Worm (Caenorhabditis elegans) whole organism, young adult: ENCODE data around the gene F09E10.5.

Experiments used
- B0019.2 ChIP-seq: fragments of 200-800 bp; sonication (Bioruptor generic); conservative IDR thresholded peaks from 2 replicates; pipeline ENCODE4 v1.3.6; 2022; ENCODE audit warnings: missing genetic modification reagents, missing genetic modification characterization, missing compliant biosample characterization
- B0261.1 ChIP-seq: sonication (generic microtip); optimal IDR thresholded peaks from 2 replicates; lab custom pipeline; 2016; ENCODE audit warnings: mild to moderate bottlenecking, missing genetic modification characterization, moderate library complexity, missing compliant biosample characterization
- C17E4.6 ChIP-seq: fragments of 200-800 bp; sonication (Bioruptor generic); IDR thresholded peaks from 2 replicates; pipeline ENCODE4 v1.3.6; 2022; ENCODE audit warnings: missing genetic modification reagents, missing genetic modification characterization, missing compliant biosample characterization
- D2030.7 ChIP-seq: fragments of 200-800 bp; sonication (Bioruptor generic); IDR thresholded peaks from 2 replicates; pipeline ENCODE4 v1.3.6; 2022; ENCODE audit warnings: missing genetic modification reagents, missing genetic modification characterization, missing compliant biosample characterization
- F33H1.4 ChIP-seq: fragments of 200-800 bp; sonication (Bioruptor generic); IDR thresholded peaks from 2 replicates; pipeline ENCODE4 v1.3.6; 2022; ENCODE audit warnings: missing genetic modification reagents, missing genetic modification characterization, missing compliant biosample characterization
- F52B5.7 ChIP-seq: sonication (generic microtip); optimal IDR thresholded peaks from 2 replicates; lab custom pipeline; 2016; ENCODE audit warnings: mild to moderate bottlenecking, missing genetic modification characterization, missing compliant biosample characterization
- F57A8.1 ChIP-seq: fragments of 200-800 bp; sonication (Bioruptor generic); optimal IDR thresholded peaks from 2 replicates; lab custom pipeline; 2018; ENCODE audit warnings: mild to moderate bottlenecking, missing genetic modification characterization, moderate library complexity, missing compliant biosample characterization
- K11D2.4 ChIP-seq: fragments of 200-800 bp; sonication (Bioruptor generic); IDR thresholded peaks from 2 replicates; pipeline ENCODE4 v1.3.6; 2022; ENCODE audit warnings: missing genetic modification reagents, missing genetic modification characterization, missing compliant biosample characterization
- K12H6.12 ChIP-seq: fragments of 200-800 bp; sonication (Bioruptor generic); optimal IDR thresholded peaks from 2 replicates; lab custom pipeline; 2018; ENCODE audit warnings: mild to moderate bottlenecking, missing genetic modification characterization, missing compliant biosample characterization
- Y79H2A.3 ChIP-seq: fragments of 200-800 bp; sonication (Bioruptor generic); conservative IDR thresholded peaks from 2 replicates; pipeline ENCODE4 v1.3.6; 2022; ENCODE audit warnings: missing genetic modification reagents, missing genetic modification characterization, missing compliant biosample characterization
- attf-5 ChIP-seq: fragments of 200-800 bp; sonication (Bioruptor generic); optimal IDR thresholded peaks from 2 replicates; lab custom pipeline; 2018; ENCODE audit warnings: mild to moderate bottlenecking, missing genetic modification characterization, missing compliant biosample characterization
- ccch-3 ChIP-seq: fragments of 200-800 bp; sonication (Bioruptor generic); optimal IDR thresholded peaks from 2 replicates; lab custom pipeline; 2018; ENCODE audit warnings: mild to moderate bottlenecking, missing genetic modification characterization, missing compliant biosample characterization
- ceh-100 ChIP-seq: fragments of 200-800 bp; sonication (Bioruptor generic); IDR thresholded peaks from 2 replicates; pipeline ENCODE4 v1.3.6; 2022; ENCODE audit warnings: missing genetic modification reagents, missing genetic modification characterization, missing compliant biosample characterization
- ceh-40 ChIP-seq: fragments of 200-800 bp; sonication (Bioruptor generic); IDR thresholded peaks from 2 replicates; pipeline ENCODE4 v1.3.6; 2022; ENCODE audit warnings: missing genetic modification characterization, missing compliant biosample characterization
- die-1 ChIP-seq: sonication (generic microtip); optimal IDR thresholded peaks from 2 replicates; lab custom pipeline; 2016; ENCODE audit warnings: missing genotype, mild to moderate bottlenecking, missing genetic modification characterization, missing compliant biosample characterization
- dpff-1 ChIP-seq: sonication (generic microtip); optimal IDR thresholded peaks from 2 replicates; lab custom pipeline; 2017; ENCODE audit warnings: mild to moderate bottlenecking, missing genetic modification characterization, missing compliant biosample characterization
- dpl-1 ChIP-seq: fragments of 150-350 bp; optimal IDR thresholded peaks from 2 replicates; lab custom pipeline; 2014; ENCODE audit warnings: missing biosample characterization, missing genetic modification reagents, missing genetic modification characterization
- efl-1 ChIP-seq: fragments of 150-350 bp; optimal IDR thresholded peaks from 2 replicates; lab custom pipeline; 2014; ENCODE audit warnings: missing biosample characterization, missing genetic modification reagents, missing genetic modification characterization
- egl-44 ChIP-seq: fragments of 200-800 bp; sonication (Bioruptor generic); IDR thresholded peaks from 2 replicates; pipeline ENCODE4 v1.3.6; 2022; ENCODE audit warnings: missing genetic modification reagents, missing genetic modification characterization, missing compliant biosample characterization
- fkh-3 ChIP-seq: sonication (generic microtip); optimal IDR thresholded peaks from 2 replicates; lab custom pipeline; 2016; ENCODE audit warnings: mild to moderate bottlenecking, missing genetic modification characterization, missing compliant biosample characterization
- him-1 ChIP-seq: sonication (generic microtip); optimal IDR thresholded peaks from 2 replicates; lab custom pipeline; 2016; ENCODE audit warnings: missing genotype, missing genetic modification reagents, missing genetic modification characterization, missing compliant biosample characterization
- hrde-1 ChIP-seq: sonication (generic microtip); optimal IDR thresholded peaks from 2 replicates; lab custom pipeline; 2016; ENCODE audit warnings: missing genetic modification characterization, mild to moderate bottlenecking, missing compliant biosample characterization, moderate library complexity, missing genotype, missing genetic modification reagents, borderline replicate concordance
- hsf-1 ChIP-seq: fragments of 200-800 bp; sonication (Bioruptor generic); IDR thresholded peaks from 2 replicates; pipeline ENCODE4 v1.3.6; 2022; ENCODE audit warnings: missing genetic modification reagents, missing genetic modification characterization, missing compliant biosample characterization
- lin-35 ChIP-seq, 3 experiments: fragments of 150-350 bp in 2 of 3; sonication (generic microtip) in 1 of 3; optimal IDR thresholded peaks; 2 replicates each; lab custom pipeline; 2014 to 2018; ENCODE audit warnings: missing biosample characterization in 3 of 3, missing genetic modification characterization in 3 of 3, missing genetic modification reagents in 3 of 3
- lin-40 ChIP-seq: sonication (generic microtip); optimal IDR thresholded peaks from 2 replicates; lab custom pipeline; 2016; ENCODE audit warnings: missing genetic modification characterization, mild to moderate bottlenecking, missing compliant biosample characterization, missing genotype, missing genetic modification reagents
- madf-10 ChIP-seq: sonication (generic microtip); optimal IDR thresholded peaks from 2 replicates; lab custom pipeline; 2016; ENCODE audit warnings: mild to moderate bottlenecking, missing genetic modification characterization, missing compliant biosample characterization
- mel-28 ChIP-seq: sonication (generic microtip); optimal IDR thresholded peaks from 2 replicates; lab custom pipeline; 2016; ENCODE audit warnings: borderline replicate concordance, mild to moderate bottlenecking, missing genetic modification characterization, missing compliant biosample characterization
- nfya-1 ChIP-seq: sonication (generic microtip); optimal IDR thresholded peaks from 2 replicates; lab custom pipeline; 2017; ENCODE audit warnings: antibody characterized with exemption, missing compliant biosample characterization, missing genetic modification characterization, borderline replicate concordance; ENCODE audit not compliant: insufficient read depth
- nhr-179 ChIP-seq: sonication (generic microtip); optimal IDR thresholded peaks from 2 replicates; lab custom pipeline; 2016; ENCODE audit warnings: mild to moderate bottlenecking, missing genetic modification characterization, missing compliant biosample characterization
- nhr-27 ChIP-seq: fragments of 200-800 bp; sonication (Bioruptor generic); optimal IDR thresholded peaks from 2 replicates; lab custom pipeline; 2018; ENCODE audit warnings: mild to moderate bottlenecking, missing genetic modification characterization, moderate library complexity, missing compliant biosample characterization
- nhr-80 ChIP-seq: sonication (generic microtip); optimal IDR thresholded peaks from 2 replicates; lab custom pipeline; 2016; ENCODE audit warnings: missing genetic modification characterization, missing compliant biosample characterization
- pha-4 ChIP-seq: fragments of 150-350 bp; sonication (generic microtip); optimal IDR thresholded peaks from 2 replicates; lab custom pipeline; 2014; ENCODE audit warnings: missing biosample characterization, missing genetic modification reagents, missing genetic modification characterization
- rec-8 ChIP-seq, 2 experiments: sonication (generic microtip); optimal IDR thresholded peaks; 2 replicates each; lab custom pipeline; 2016; ENCODE audit warnings: mild to moderate bottlenecking in 2 of 2, missing genetic modification characterization in 2 of 2, missing genetic modification reagents in 2 of 2, missing genotype in 2 of 2, missing biosample characterization in 1 of 2, missing compliant biosample characterization in 1 of 2, moderate library complexity in 1 of 2
- sdz-38 ChIP-seq: sonication (generic microtip); optimal IDR thresholded peaks from 2 replicates; lab custom pipeline; 2016; ENCODE audit warnings: missing genotype, missing genetic modification characterization, missing compliant biosample characterization
- sea-2 ChIP-seq: fragments of 200-800 bp; sonication (Bioruptor generic); IDR thresholded peaks from 2 replicates; pipeline ENCODE4 v1.3.6; 2022; ENCODE audit warnings: missing genetic modification characterization, missing compliant biosample characterization
- snpc-1.1 ChIP-seq: sonication (generic microtip); optimal IDR thresholded peaks from 2 replicates; lab custom pipeline; 2017; ENCODE audit warnings: missing genetic modification characterization, mild to moderate bottlenecking, missing compliant biosample characterization, antibody characterized with exemption, moderate library complexity, missing genotype, missing genetic modification reagents; ENCODE audit not compliant: insufficient read depth
- snpc-1.3 ChIP-seq: sonication (generic microtip); optimal IDR thresholded peaks from 2 replicates; lab custom pipeline; 2017; ENCODE audit warnings: missing genetic modification characterization, mild to moderate bottlenecking, missing compliant biosample characterization, antibody characterized with exemption, moderate library complexity, missing genotype, missing genetic modification reagents; ENCODE audit not compliant: insufficient read depth
- snpc-4 ChIP-seq, 5 experiments: fragments of 150-350 bp in 1 of 5; sonication (generic microtip) in 4 of 5; optimal IDR thresholded peaks; 2 replicates each; lab custom pipeline; 2014 to 2018; ENCODE audit warnings: missing genetic modification characterization in 5 of 5, missing biosample characterization in 3 of 5, antibody characterized with exemption in 2 of 5, mild to moderate bottlenecking in 2 of 5, missing compliant biosample characterization in 2 of 5, missing genotype in 2 of 5, moderate library complexity in 2 of 5, missing genetic modification reagents in 1 of 5
- somi-1 ChIP-seq: fragments of 200-800 bp; sonication (Bioruptor generic); optimal IDR thresholded peaks from 2 replicates; lab custom pipeline; 2018; ENCODE audit warnings: mild to moderate bottlenecking, missing genetic modification characterization, missing compliant biosample characterization
- sptf-2 ChIP-seq: fragments of 200-800 bp; sonication (Bioruptor generic); optimal IDR thresholded peaks from 2 replicates; lab custom pipeline; 2018; ENCODE audit warnings: mild to moderate bottlenecking, missing genetic modification characterization, missing compliant biosample characterization
- tbp1 ChIP-seq: fragments of 200-800 bp; sonication (Bioruptor generic); optimal IDR thresholded peaks from 2 replicates; lab custom pipeline; 2018; ENCODE audit warnings: mild to moderate bottlenecking, missing genetic modification characterization, missing compliant biosample characterization
- zfh-2 ChIP-seq: fragments of 200-800 bp; sonication (Bioruptor generic); conservative IDR thresholded peaks from 2 replicates; pipeline ENCODE4 v1.3.6; 2022; ENCODE audit warnings: missing genetic modification reagents, missing genetic modification characterization, missing compliant biosample characterization
- zim-3 ChIP-seq: sonication (generic microtip); optimal IDR thresholded peaks from 2 replicates; lab custom pipeline; 2017; ENCODE audit warnings: mild to moderate bottlenecking, missing genetic modification characterization, moderate library complexity, missing compliant biosample characterization
- ztf-18 ChIP-seq: sonication (generic microtip); optimal IDR thresholded peaks from 2 replicates; lab custom pipeline; 2016; ENCODE audit warnings: missing genotype, mild to moderate bottlenecking, missing genetic modification characterization, missing compliant biosample characterization
- ztf-22 ChIP-seq: fragments of 200-800 bp; sonication (Bioruptor generic); optimal IDR thresholded peaks from 2 replicates; lab custom pipeline; 2018; ENCODE audit warnings: mild to moderate bottlenecking, missing genetic modification characterization, moderate library complexity, missing compliant biosample characterization
- ztf-25 ChIP-seq: fragments of 200-800 bp; sonication (Bioruptor generic); IDR thresholded peaks from 2 replicates; pipeline ENCODE4 v1.3.6; 2022; ENCODE audit warnings: missing genetic modification reagents, missing genetic modification characterization, missing compliant biosample characterization
- ztf-3 ChIP-seq: fragments of 200-800 bp; sonication (Bioruptor generic); optimal IDR thresholded peaks from 2 replicates; lab custom pipeline; 2018; ENCODE audit warnings: mild to moderate bottlenecking, missing genetic modification characterization, missing compliant biosample characterization

The F09E10.5 gene

ce11 chrX:1446593-1447141 lies 47.5 kb downstream of the F09E10.5 start, which contains the start of gene zfp-3 (continued):
- TF ChIP-seq die-1 (peak; percentile 11), sptf-2 (GFP tag; lab: Kevin White, UChicago) (no peak), ceh-100 (no peak), tbp1 (GFP tag; lab: Kevin White, UChicago) (peak; percentile 67), ztf-22 (peak; percentile 61), snpc-1.3 (tag; lab: Kevin White, UChicago) (no peak), lin-40 (peak; percentile 95), pha-4 (tag; lab: Kevin White, UChicago) (peak; percentile 84), B0261.1 (tag; lab: Kevin White, UChicago) (no peak), D2030.7 (no peak), efl-1 (GFP tag; lab: Kevin White, UChicago) (no peak), F33H1.4 (GFP tag; lab: Robert Waterston, UW) (peak; percentile 56), hsf-1 (GFP tag; lab: Robert Waterston, UW) (no peak), ztf-3 (GFP tag; lab: Kevin White, UChicago) (no peak), dpl-1 (GFP tag; lab: Kevin White, UChicago) (no peak), F52B5.7 (tag; lab: Kevin White, UChicago) (peak; percentile 31), somi-1 (GFP tag; lab: Kevin White, UChicago) (peak; percentile 75), ceh-40 (no peak), ccch-3 (GFP tag; lab: Kevin White, UChicago) (no peak), B0019.2 (GFP tag; lab: Robert Waterston, UW) (no peak), sdz-38 (no peak), nhr-80 (tag; lab: Kevin White, UChicago) (peak; percentile 76), nfya-1 (tag; lab: Kevin White, UChicago) (no peak), attf-5 (GFP tag; lab: Kevin White, UChicago) (peak; percentile 96), hrde-1 (tag; lab: Kevin White, UChicago) (no peak), madf-10 (peak; percentile 79), zim-3 (no peak), F57A8.1 (GFP tag; lab: Kevin White, UChicago) (no peak), nhr-179 (tag; lab: Kevin White, UChicago) (no peak), dpff-1 (tag; lab: Kevin White, UChicago) (no peak), sea-2 (GFP tag; lab: Robert Waterston, UW) (peak; percentile 47; the same call in 1 of the 2 replicates), lin-35 (GFP tag; optimal IDR thresholded peaks at IDR 0.05; lab: Kevin White, UChicago) (peak in 1 of 3 experiments; percentile 76), Y79H2A.3 (GFP tag; lab: Robert Waterston, UW) (no peak), K11D2.4 (peak; percentile 89), him-1 (tag; lab: Kevin White, UChicago) (no peak), snpc-4 (GFP tag; optimal IDR thresholded peaks at IDR 0.05; lab: Kevin White, UChicago) (peak; percentile 55), snpc-4 (tag; optimal IDR thresholded peaks at IDR 0.05; lab: Kevin White, UChicago) (peak; percentile 45 to 78 (median 68)), nhr-27 (no peak), zfh-2 (peak; percentile 97), ztf-25 (no peak), C17E4.6 (GFP tag; lab: Robert Waterston, UW) (no peak), mel-28 (tag; lab: Kevin White, UChicago) (no peak), snpc-1.1 (tag; lab: Kevin White, UChicago) (no peak), K12H6.12 (peak; percentile 91), egl-44 (GFP tag; lab: Robert Waterston, UW) (peak; percentile 83), ztf-18 (peak; percentile 39), rec-8 (tag; optimal IDR thresholded peaks at IDR 0.05; lab: Kevin White, UChicago) (no peak), fkh-3 (tag; lab: Kevin White, UChicago) (no peak)
